Fruit fly (Drosophila melanogaster) whole organism, wandering third instar larva: ENCODE results near the gene CG14507.

ENCODE experiments used
- Abd-B ChIP-seq: fragments of >200 bp; optimal IDR thresholded peaks from 2 replicates; lab custom pipeline; 2017; ENCODE audit warnings: missing biosample characterization, missing genetic modification characterization
- CG32264 ChIP-seq: fragments of 200-800 bp; sonication (Bioruptor generic); optimal IDR thresholded peaks from 2 replicates; lab custom pipeline; 2016; ENCODE audit warnings: missing biosample characterization, missing genetic modification characterization
- CG9705 ChIP-seq: fragments of 200-800 bp; sonication (Bioruptor generic); optimal IDR thresholded peaks from 2 replicates; lab custom pipeline; 2018; ENCODE audit warnings: missing biosample characterization, mild to moderate bottlenecking, missing genetic modification characterization
- CrebA ChIP-seq: fragments of 200-800 bp; sonication (Bioruptor generic); optimal IDR thresholded peaks from 2 replicates; lab custom pipeline; 2016; ENCODE audit warnings: missing biosample characterization, mild to moderate bottlenecking, missing genetic modification characterization, borderline replicate concordance
- Dfd ChIP-seq: fragments of >200 bp; optimal IDR thresholded peaks from 2 replicates; lab custom pipeline; 2017; ENCODE audit warnings: missing biosample characterization, missing genetic modification characterization
- Dif ChIP-seq: fragments of 200-275, 200-300 bp; sonication (Bioruptor generic); optimal IDR thresholded peaks from 2 replicates; lab custom pipeline; 2018; ENCODE audit warnings: missing biosample characterization, missing genetic modification characterization; ENCODE audit not compliant: partially characterized antibody
- GATAd ChIP-seq: sonication (Bioruptor generic); optimal IDR thresholded peaks from 2 replicates; lab custom pipeline; 2016; ENCODE audit warnings: missing biosample characterization, missing genetic modification characterization
- HLH106 ChIP-seq: fragments of 200-800 bp; optimal IDR thresholded peaks from 3 replicates; lab custom pipeline; 2019; ENCODE audit warnings: missing biosample characterization, mild to moderate bottlenecking, missing genetic modification characterization, moderate library complexity
- Hnf4 ChIP-seq: fragments of 200-800 bp; sonication (Bioruptor generic); optimal IDR thresholded peaks from 2 replicates; lab custom pipeline; 2016; ENCODE audit warnings: missing biosample characterization, mild to moderate bottlenecking, missing genetic modification characterization
- Hr78 ChIP-seq: fragments of >200 bp; optimal IDR thresholded peaks from 2 replicates; lab custom pipeline; 2017; ENCODE audit warnings: missing biosample characterization, missing genetic modification characterization
- Hr83 ChIP-seq: fragments of 200-300 bp; sonication (Bioruptor generic); optimal IDR thresholded peaks from 2 replicates; lab custom pipeline; 2016; ENCODE audit warnings: missing biosample characterization, mild to moderate bottlenecking, missing genetic modification characterization, moderate library complexity; ENCODE audit not compliant: poor library complexity, severe bottlenecking
- Jra ChIP-seq: sonication (Bioruptor generic); optimal IDR thresholded peaks from 2 replicates; lab custom pipeline; 2016; ENCODE audit warnings: missing biosample characterization, missing genetic modification characterization
- Mio ChIP-seq: sonication (Bioruptor generic); optimal IDR thresholded peaks from 2 replicates; lab custom pipeline; 2016; ENCODE audit warnings: missing biosample characterization, missing genetic modification characterization
- Myc ChIP-seq: fragments of >200 bp; optimal IDR thresholded peaks from 2 replicates; lab custom pipeline; 2017
- N ChIP-seq: fragments of >200 bp; optimal IDR thresholded peaks from 2 replicates; lab custom pipeline; 2018; ENCODE audit warnings: missing biosample characterization, missing external identifiers, missing genetic modification characterization
- OdsH ChIP-seq: fragments of 200-800 bp; sonication (Bioruptor generic); optimal IDR thresholded peaks from 2 replicates; lab custom pipeline; 2016; ENCODE audit warnings: missing biosample characterization, mild to moderate bottlenecking, missing genetic modification characterization
- Rel ChIP-seq, 2 experiments: fragments of 200-800 bp; sonication (Bioruptor generic) in 1 of 2; optimal IDR thresholded peaks; 2 replicates in 1 of 2; 3 replicates in 1 of 2; lab custom pipeline; 2016 to 2019; ENCODE audit warnings: mild to moderate bottlenecking in 2 of 2, missing biosample characterization in 2 of 2, missing genetic modification characterization in 2 of 2, moderate library complexity in 1 of 2
- Sp1 ChIP-seq: fragments of 200-800 bp; sonication (Bioruptor generic); optimal IDR thresholded peaks from 3 replicates; lab custom pipeline; 2019; ENCODE audit warnings: missing biosample characterization, mild to moderate bottlenecking, missing genetic modification characterization, moderate library complexity
- Vsx2 ChIP-seq: fragments of 200-300, 225-300 bp; sonication (Bioruptor generic); optimal IDR thresholded peaks from 2 replicates; lab custom pipeline; 2018; ENCODE audit warnings: missing biosample characterization, missing genetic modification characterization; ENCODE audit not compliant: partially characterized antibody
- br ChIP-seq: fragments of 200-800 bp; sonication (Bioruptor generic); optimal IDR thresholded peaks from 2 replicates; lab custom pipeline; 2016; ENCODE audit warnings: missing biosample characterization, missing genetic modification characterization
- brk ChIP-seq: fragments of 200-800 bp; sonication (Bioruptor generic); optimal IDR thresholded peaks from 2 replicates; lab custom pipeline; 2016; ENCODE audit warnings: missing biosample characterization, mild to moderate bottlenecking, missing genetic modification characterization
- dl ChIP-seq, 2 experiments: fragments of 175-275, 200-275 bp in 1 of 2; fragments of 200-275 bp in 1 of 2; sonication (Bioruptor generic); optimal IDR thresholded peaks; lab custom pipeline; 2018; ENCODE audit warnings: mild to moderate bottlenecking in 2 of 2, missing biosample characterization in 2 of 2, missing genetic modification characterization in 2 of 2, moderate library complexity in 2 of 2; ENCODE audit not compliant: partially characterized antibody in 2 of 2, insufficient read depth in 1 of 2
- dmrt93B ChIP-seq: fragments of 200-800 bp; sonication (Bioruptor generic); optimal IDR thresholded peaks from 2 replicates; lab custom pipeline; 2018; ENCODE audit warnings: missing biosample characterization, mild to moderate bottlenecking, missing genetic modification characterization
- dsf ChIP-seq: sonication (Bioruptor generic); optimal IDR thresholded peaks from 2 replicates; lab custom pipeline; 2016; ENCODE audit warnings: missing biosample characterization, missing genetic modification characterization, borderline replicate concordance
- ey ChIP-seq: fragments of 200-800 bp; sonication (Bioruptor generic); optimal IDR thresholded peaks from 2 replicates; lab custom pipeline; 2016; ENCODE audit warnings: missing biosample characterization, missing genetic modification characterization
- foxo ChIP-seq, 2 experiments: fragments of 200-800 bp; sonication (Bioruptor generic); optimal IDR thresholded peaks; 2 replicates in 1 of 2; 3 replicates in 1 of 2; lab custom pipeline; 2016 to 2017; ENCODE audit warnings: missing biosample characterization in 2 of 2, missing genetic modification characterization in 2 of 2
- fru ChIP-seq: fragments of 200-800 bp; sonication (Bioruptor generic); optimal IDR thresholded peaks from 3 replicates; lab custom pipeline; 2016; ENCODE audit warnings: missing biosample characterization, mild to moderate bottlenecking, missing genetic modification characterization
- h ChIP-seq: fragments of 200-800 bp; sonication (Bioruptor generic); optimal IDR thresholded peaks from 3 replicates; lab custom pipeline; 2016; ENCODE audit warnings: missing biosample characterization, mild to moderate bottlenecking, missing genetic modification characterization
- jim ChIP-seq: fragments of 175-275, 200-325 bp; sonication (Bioruptor generic); optimal IDR thresholded peaks from 2 replicates; lab custom pipeline; 2016; ENCODE audit warnings: missing biosample characterization, mild to moderate bottlenecking, missing genetic modification characterization
- lola ChIP-seq: fragments of >200 bp; optimal IDR thresholded peaks from 2 replicates; lab custom pipeline; 2017; ENCODE audit warnings: missing biosample characterization, missing genetic modification characterization
- pan ChIP-seq: fragments of >200 bp; optimal IDR thresholded peaks from 2 replicates; lab custom pipeline; 2017
- psq ChIP-seq: fragments of 200-800 bp; sonication (Bioruptor generic); optimal IDR thresholded peaks from 3 replicates; lab custom pipeline; 2017; ENCODE audit warnings: missing biosample characterization, mild to moderate bottlenecking, missing genetic modification characterization, moderate library complexity
- rgr ChIP-seq: fragments of 200-800 bp; sonication (Bioruptor generic); optimal IDR thresholded peaks from 3 replicates; lab custom pipeline; 2016; ENCODE audit warnings: missing biosample characterization, mild to moderate bottlenecking, missing genetic modification characterization
- sage ChIP-seq: fragments of 200-800 bp; sonication (Bioruptor generic); optimal IDR thresholded peaks from 2 replicates; lab custom pipeline; 2016; ENCODE audit warnings: missing biosample characterization, mild to moderate bottlenecking, missing genetic modification characterization
- sv ChIP-seq: fragments of 200-800 bp; sonication (Bioruptor generic); optimal IDR thresholded peaks from 3 replicates; lab custom pipeline; 2016; ENCODE audit warnings: missing biosample characterization, missing genetic modification characterization
- tai ChIP-seq: sonication (Bioruptor generic); optimal IDR thresholded peaks from 2 replicates; lab custom pipeline; 2016; ENCODE audit warnings: missing biosample characterization, missing genetic modification characterization
- usp ChIP-seq: fragments of >200 bp; optimal IDR thresholded peaks from 2 replicates; lab custom pipeline; 2017; ENCODE audit warnings: missing biosample characterization, missing genetic modification characterization
- woc ChIP-seq: sonication (Bioruptor generic); optimal IDR thresholded peaks from 2 replicates; lab custom pipeline; 2016; ENCODE audit warnings: missing biosample characterization, mild to moderate bottlenecking, missing genetic modification characterization

The CG14507 gene

DNA sequence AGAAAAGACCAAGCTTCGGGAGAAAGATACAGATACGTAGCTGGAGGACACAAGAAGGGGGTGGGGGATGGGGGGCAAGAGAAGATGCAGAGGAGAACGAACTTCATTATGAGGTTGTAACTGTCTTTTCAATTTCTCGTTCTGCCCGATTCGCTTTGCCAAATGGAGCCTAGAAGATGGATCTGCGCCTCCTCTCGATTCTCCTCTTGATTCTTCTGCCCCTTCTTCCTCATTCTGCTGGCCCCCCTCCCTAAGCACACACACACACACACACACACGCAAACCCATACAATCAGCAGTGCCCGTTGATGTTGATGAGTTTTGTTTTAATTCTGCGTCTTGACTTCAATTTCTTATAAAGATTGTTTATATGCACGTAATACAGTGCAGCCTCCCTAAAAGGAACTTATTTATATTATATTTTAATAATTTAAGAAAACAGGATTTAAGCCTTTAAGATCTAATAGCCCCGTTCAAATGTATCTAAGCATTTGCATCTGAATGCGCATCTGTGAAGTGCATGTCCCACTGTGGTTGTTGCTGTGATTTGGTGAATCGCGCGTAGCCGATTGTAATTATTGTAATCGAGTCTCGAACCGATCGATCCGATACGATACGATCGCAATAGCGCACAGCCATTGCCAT is 20.4 kb downstream of the CG14507 start:
- TF ChIP-seq CG9705 (peak; percentile 86), Vsx2 (no peak), Jra (GFP tag; lab: Kevin White, UChicago) (peak; percentile 9), h (GFP tag; lab: Kevin White, UChicago) (peak; percentile 87), Myc (lab: Kevin White, UChicago) (no peak), Sp1 (GFP tag; lab: Kevin White, UChicago) (peak; percentile 88), Rel (GFP tag; optimal IDR thresholded peaks at IDR 0.05; lab: Kevin White, UChicago) (no peak), Rel (tag; optimal IDR thresholded peaks at IDR 0.05; lab: Kevin White, UChicago) (peak; percentile 68), tai (GFP tag; lab: Kevin White, UChicago) (no peak), Mio (GFP tag; lab: Kevin White, UChicago) (no peak), psq (GFP tag; lab: Kevin White, UChicago) (peak; percentile 91), sv (GFP tag; lab: Kevin White, UChicago) (no peak), Dif (GFP tag; lab: Kevin White, UChicago) (no peak), Hr83 (GFP tag; lab: Kevin White, UChicago) (no peak), N (GFP tag; lab: Kevin White, UChicago) (peak; percentile 56), br (GFP tag; lab: Kevin White, UChicago) (peak; percentile 63), woc (GFP tag; lab: Kevin White, UChicago) (peak; percentile 50), fru (GFP tag; lab: Kevin White, UChicago) (peak; percentile 80), Hr78 (no peak), rgr (GFP tag; lab: Kevin White, UChicago) (peak; percentile 80), Dfd (GFP tag; lab: Kevin White, UChicago) (peak; percentile 55), HLH106 (tag; lab: Kevin White, UChicago) (peak; percentile 92), ey (GFP tag; lab: Kevin White, UChicago) (peak; percentile 72), dmrt93B (peak; percentile 80), OdsH (GFP tag; lab: Kevin White, UChicago) (peak; percentile 82), Abd-B (GFP tag; lab: Kevin White, UChicago) (no peak), dl (GFP tag; optimal IDR thresholded peaks at IDR 0.05; lab: Kevin White, UChicago; ENCODE audit: insufficient read depth in 1 of 2, partially characterized antibody in 2 of 2) (peak in 1 of 2 experiments; percentile 18), CG32264 (no peak), jim (GFP tag; lab: Kevin White, UChicago) (no peak), foxo (GFP tag; optimal IDR thresholded peaks at IDR 0.05; lab: Kevin White, UChicago) (peak in 1 of 2 experiments; percentile 85), Hnf4 (GFP tag; lab: Kevin White, UChicago) (peak; percentile 74), usp (GFP tag; lab: Kevin White, UChicago) (no peak), GATAd (no peak), brk (peak; percentile 52), dsf (GFP tag; lab: Kevin White, UChicago) (peak; percentile 42), pan (lab: Kevin White, UChicago) (no peak), sage (GFP tag; lab: Kevin White, UChicago) (peak; percentile 76), lola (GFP tag; lab: Kevin White, UChicago) (no peak), CrebA (GFP tag; lab: Kevin White, UChicago) (no peak)

DNA sequence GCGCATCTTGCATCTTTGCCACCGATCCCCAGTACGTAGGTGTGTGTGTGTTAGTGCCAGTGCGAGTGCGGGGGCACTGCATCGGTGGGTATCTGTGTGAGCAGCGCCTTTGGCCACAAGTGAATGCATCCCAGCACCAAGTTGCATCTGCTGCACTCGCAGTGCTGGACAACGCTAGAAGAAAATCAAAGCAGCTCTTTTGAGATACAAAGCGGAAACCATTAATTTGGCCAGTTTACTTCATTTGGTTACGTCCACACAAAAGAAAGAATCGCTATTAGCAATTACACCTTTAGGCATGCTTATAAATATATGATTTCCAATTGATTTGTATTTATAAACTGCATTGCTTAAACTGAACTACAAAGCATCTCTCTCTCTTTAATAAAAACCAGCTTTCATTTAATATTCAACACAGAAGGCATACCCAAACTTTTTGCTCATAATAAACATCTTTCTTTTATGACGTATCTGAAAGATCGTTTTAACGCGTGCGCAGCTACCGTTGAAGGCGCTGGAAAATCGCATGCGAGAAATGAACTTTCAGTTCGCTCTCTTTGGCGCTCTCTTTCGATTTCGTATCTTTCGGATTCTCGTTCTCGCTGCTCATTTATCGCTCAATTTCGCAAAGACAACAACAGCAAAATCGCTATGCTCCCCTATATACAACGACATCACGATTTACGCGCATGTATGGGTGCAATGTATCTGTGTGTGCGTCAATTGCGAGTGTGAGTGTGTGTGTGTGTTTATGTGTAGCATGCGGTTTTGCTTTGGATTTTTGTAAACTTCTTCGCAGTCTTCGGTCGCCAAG is 21.1 kb downstream of the CG14507 start:
- TF ChIP-seq Mio (GFP tag; lab: Kevin White, UChicago), result no peak
- no peak for TF ChIP-seq Myc (lab: Kevin White, UChicago)
- no peak for TF ChIP-seq sv (GFP tag; lab: Kevin White, UChicago)
- peak; percentile 31 for TF ChIP-seq brk
- TF ChIP-seq CG9705, result no peak
- TF ChIP-seq jim (GFP tag; lab: Kevin White, UChicago), result no peak
- no peak for TF ChIP-seq ey (GFP tag; lab: Kevin White, UChicago)
- no peak for TF ChIP-seq fru (GFP tag; lab: Kevin White, UChicago)
- no peak for TF ChIP-seq CG32264
- no peak for TF ChIP-seq HLH106 (tag; lab: Kevin White, UChicago)
- no peak for TF ChIP-seq rgr (GFP tag; lab: Kevin White, UChicago)
- TF ChIP-seq Abd-B (GFP tag; lab: Kevin White, UChicago), result no peak
- TF ChIP-seq Dif (GFP tag; lab: Kevin White, UChicago), result peak; percentile 20
- TF ChIP-seq Rel (GFP tag; optimal IDR thresholded peaks at IDR 0.05; lab: Kevin White, UChicago), result peak; percentile 2
- no peak for TF ChIP-seq Rel (tag; optimal IDR thresholded peaks at IDR 0.05; lab: Kevin White, UChicago)
- TF ChIP-seq sage (GFP tag; lab: Kevin White, UChicago), result peak; percentile 10
- TF ChIP-seq dmrt93B, result no peak
- peak; percentile 41 for TF ChIP-seq Vsx2
